Fruit fly (Drosophila melanogaster) whole organism, embryonic: ENCODE measurements around the gene CG31141.

Experiments used
- Atf3 ChIP-seq: fragments of 200-800 bp; sonication (Bioruptor generic); optimal IDR thresholded peaks from 3 replicates; lab custom pipeline; 2016; ENCODE audit warnings: missing biosample characterization, missing genetic modification characterization
- BEAF-32 ChIP-seq: fragments of 200-800 bp; sonication (Bioruptor generic); optimal IDR thresholded peaks from 3 replicates; lab custom pipeline; 2017; ENCODE audit warnings: missing biosample characterization, missing genetic modification characterization, mild to moderate bottlenecking, moderate library complexity, missing genetic modification reagents
- BtbVII ChIP-seq: fragments of 200-800 bp; sonication (Bioruptor generic); optimal IDR thresholded peaks from 3 replicates; lab custom pipeline; 2017; ENCODE audit warnings: missing biosample characterization, mild to moderate bottlenecking, missing genetic modification characterization
- CG10147 ChIP-seq: fragments of 200-800 bp; sonication (Bioruptor generic); optimal IDR thresholded peaks from 2 replicates; lab custom pipeline; 2019; ENCODE audit warnings: missing biosample characterization, mild to moderate bottlenecking, missing genetic modification characterization, moderate library complexity
- CG11504 ChIP-seq: fragments of 200-800 bp; sonication (Bioruptor generic); optimal IDR thresholded peaks from 3 replicates; lab custom pipeline; 2019; ENCODE audit warnings: missing biosample characterization, mild to moderate bottlenecking, missing genetic modification characterization, moderate library complexity
- CG12299 ChIP-seq: fragments of 200-800 bp; sonication (Bioruptor generic); optimal IDR thresholded peaks from 2 replicates; lab custom pipeline; 2018; ENCODE audit warnings: missing biosample characterization, mild to moderate bottlenecking, missing genetic modification characterization
- CG13296 ChIP-seq: fragments of 200-800 bp; sonication (Bioruptor generic); optimal IDR thresholded peaks from 3 replicates; lab custom pipeline; 2018; ENCODE audit warnings: missing biosample characterization, mild to moderate bottlenecking, missing genetic modification characterization
- CG13894 ChIP-seq: fragments of 200-800 bp; sonication (Bioruptor generic); optimal IDR thresholded peaks from 3 replicates; lab custom pipeline; 2018; ENCODE audit warnings: missing biosample characterization, mild to moderate bottlenecking, missing genetic modification characterization, moderate library complexity
- CG14710 ChIP-seq: fragments of 200-800 bp; sonication (Bioruptor generic); optimal IDR thresholded peaks from 3 replicates; lab custom pipeline; 2019; ENCODE audit warnings: missing biosample characterization, mild to moderate bottlenecking, missing genetic modification characterization, moderate library complexity
- CG1529 ChIP-seq: fragments of 200-800 bp; sonication (Bioruptor generic); optimal IDR thresholded peaks from 3 replicates; lab custom pipeline; 2018; ENCODE audit warnings: missing biosample characterization, missing genetic modification characterization
- CG16779 ChIP-seq: fragments of 200-800 bp; sonication (Bioruptor generic); IDR thresholded peaks from 2 replicates; pipeline ENCODE4 v1.3.6; 2022; ENCODE audit warnings: missing biosample characterization, missing genetic modification characterization
- CG16863 ChIP-seq: fragments of 200-800 bp; sonication (Bioruptor generic); optimal IDR thresholded peaks from 3 replicates; lab custom pipeline; 2016; ENCODE audit warnings: missing biosample characterization, missing genetic modification characterization
- CG17568 ChIP-seq: fragments of 200-800 bp; sonication (Bioruptor generic); optimal IDR thresholded peaks from 2 replicates; lab custom pipeline; 2018; ENCODE audit warnings: missing biosample characterization, mild to moderate bottlenecking, missing genetic modification characterization, moderate library complexity
- CG17829 ChIP-seq: fragments of 200-800 bp; optimal IDR thresholded peaks from 2 replicates; lab custom pipeline; 2019; ENCODE audit warnings: missing biosample characterization, mild to moderate bottlenecking, missing genetic modification characterization, moderate library complexity
- CG2712 ChIP-seq: fragments of 200-800 bp; optimal IDR thresholded peaks from 3 replicates; lab custom pipeline; 2019; ENCODE audit warnings: missing biosample characterization, mild to moderate bottlenecking, missing genetic modification characterization, moderate library complexity
- CG34224 ChIP-seq: fragments of 200-800 bp; sonication (Bioruptor generic); IDR thresholded peaks from 3 replicates; pipeline ENCODE4 v1.3.6; 2022; ENCODE audit warnings: missing biosample characterization, missing genetic modification characterization; ENCODE audit not compliant: partially characterized antibody
- CG6813 ChIP-seq: fragments of 200-800 bp; sonication (Bioruptor generic); optimal IDR thresholded peaks from 2 replicates; lab custom pipeline; 2017; ENCODE audit warnings: missing biosample characterization, missing genetic modification characterization, mild to moderate bottlenecking, moderate library complexity, missing genetic modification reagents
- CG6854 ChIP-seq: fragments of 200-800 bp; sonication (Bioruptor generic); optimal IDR thresholded peaks from 3 replicates; lab custom pipeline; 2017; ENCODE audit warnings: missing biosample characterization, mild to moderate bottlenecking, missing genetic modification characterization
- CG8089 ChIP-seq: fragments of 200-800 bp; sonication (Bioruptor generic); optimal IDR thresholded peaks from 3 replicates; lab custom pipeline; 2016; ENCODE audit warnings: missing biosample characterization, missing genetic modification characterization
- Elba2 ChIP-seq: fragments of 200-800 bp; sonication (Bioruptor generic); optimal IDR thresholded peaks from 3 replicates; lab custom pipeline; 2016; ENCODE audit warnings: missing biosample characterization, missing genetic modification characterization
- Hand ChIP-seq: fragments of 200-800 bp; sonication (Bioruptor generic); optimal IDR thresholded peaks from 2 replicates; lab custom pipeline; 2017; ENCODE audit warnings: mild to moderate bottlenecking, missing biosample characterization, missing genetic modification reagents, missing genetic modification characterization
- Hmx ChIP-seq: fragments of 200-800 bp; sonication (Bioruptor generic); optimal IDR thresholded peaks from 2 replicates; lab custom pipeline; 2016; ENCODE audit warnings: missing biosample characterization, missing genetic modification characterization
- Myb ChIP-seq: fragments of 200-800 bp; sonication (Bioruptor generic); optimal IDR thresholded peaks from 2 replicates; lab custom pipeline; 2016; ENCODE audit warnings: missing biosample characterization, missing genetic modification characterization
- NfI ChIP-seq: fragments of 200-800 bp; sonication (Bioruptor generic); optimal IDR thresholded peaks from 3 replicates; lab custom pipeline; 2018; ENCODE audit warnings: missing biosample characterization, mild to moderate bottlenecking, missing genetic modification characterization, moderate library complexity
- PHDP ChIP-seq: fragments of 200-800 bp; sonication (Bioruptor generic); optimal IDR thresholded peaks from 3 replicates; lab custom pipeline; 2018; ENCODE audit warnings: missing biosample characterization, mild to moderate bottlenecking, missing genetic modification characterization, moderate library complexity
- Spps ChIP-seq: fragments of 200-800 bp; sonication (Bioruptor generic); optimal IDR thresholded peaks from 2 replicates; lab custom pipeline; 2018; ENCODE audit warnings: missing biosample characterization, mild to moderate bottlenecking, missing genetic modification characterization
- Sry-δ ChIP-seq: fragments of 200-800 bp; sonication (Bioruptor generic); optimal IDR thresholded peaks from 2 replicates; lab custom pipeline; 2016; ENCODE audit warnings: missing biosample characterization, missing genetic modification characterization
- Xbp1 ChIP-seq: fragments of 200-800 bp; sonication (Bioruptor generic); optimal IDR thresholded peaks from 3 replicates; lab custom pipeline; 2016; ENCODE audit warnings: missing biosample characterization, mild to moderate bottlenecking, missing genetic modification characterization
- cad ChIP-seq: fragments of >200 bp; optimal IDR thresholded peaks from 2 replicates; lab custom pipeline; 2017; ENCODE audit warnings: missing biosample characterization, missing genetic modification characterization
- corto ChIP-seq: fragments of 200-800 bp; sonication (Bioruptor generic); optimal IDR thresholded peaks from 2 replicates; lab custom pipeline; 2016; ENCODE audit warnings: missing biosample characterization, mild to moderate bottlenecking, missing genetic modification characterization, moderate library complexity
- ewg ChIP-seq: fragments of 200-800 bp; sonication (Bioruptor generic); optimal IDR thresholded peaks from 3 replicates; lab custom pipeline; 2017; ENCODE audit warnings: mild to moderate bottlenecking, missing biosample characterization, missing genetic modification reagents, missing genetic modification characterization
- gfzf ChIP-seq: fragments of 200-800 bp; sonication (Bioruptor generic); optimal IDR thresholded peaks from 2 replicates; lab custom pipeline; 2016; ENCODE audit warnings: missing biosample characterization, mild to moderate bottlenecking, missing genetic modification characterization, moderate library complexity
- grau ChIP-seq: fragments of 200-800 bp; optimal IDR thresholded peaks from 3 replicates; lab custom pipeline; 2019; ENCODE audit warnings: missing biosample characterization, mild to moderate bottlenecking, missing genetic modification characterization, moderate library complexity
- gro ChIP-seq: fragments of 200-800 bp; sonication (Bioruptor generic); optimal IDR thresholded peaks from 2 replicates; lab custom pipeline; 2016; ENCODE audit warnings: missing biosample characterization, missing genetic modification characterization
- kay ChIP-seq: fragments of 200-800 bp; sonication (Bioruptor generic); optimal IDR thresholded peaks from 2 replicates; lab custom pipeline; 2016; ENCODE audit warnings: missing biosample characterization, missing genetic modification characterization
- lmd ChIP-seq: fragments of 200-800 bp; sonication (Bioruptor generic); IDR thresholded peaks from 2 replicates; pipeline ENCODE4 v1.3.6; 2022; ENCODE audit warnings: missing biosample characterization, missing genetic modification characterization
- lov ChIP-seq, 2 experiments: fragments of 200-800 bp in 1 of 2; fragments of >200 bp in 1 of 2; sonication (Bioruptor generic) in 1 of 2; IDR thresholded peaks in 1 of 2; optimal IDR thresholded peaks in 1 of 2; 2 replicates in 1 of 2; 3 replicates in 1 of 2; pipeline versions ENCODE4 v1.3.6 to Lab custom; 2017 to 2022; ENCODE audit warnings: missing biosample characterization in 1 of 2, missing genetic modification characterization in 1 of 2
- mld ChIP-seq: fragments of 200-800 bp; sonication (Bioruptor generic); IDR thresholded peaks from 3 replicates; pipeline ENCODE4 v1.3.6; 2022; ENCODE audit warnings: missing biosample characterization, missing genetic modification characterization; ENCODE audit not compliant: partially characterized antibody
- nerfin-2 ChIP-seq: fragments of 200-800 bp; sonication (Bioruptor generic); IDR thresholded peaks from 2 replicates; pipeline ENCODE4 v1.3.6; 2022; ENCODE audit warnings: missing biosample characterization, missing genetic modification characterization; ENCODE audit not compliant: partially characterized antibody
- p53 ChIP-seq: fragments of 200-800 bp; sonication (Bioruptor generic); optimal IDR thresholded peaks from 2 replicates; lab custom pipeline; 2016; ENCODE audit warnings: missing biosample characterization, missing genetic modification characterization
- sc ChIP-seq, 3 experiments: fragments of >200 bp in 2 of 3; fragments of 200-800 bp in 1 of 3; sonication (Bioruptor generic) in 1 of 3; optimal IDR thresholded peaks; 2 replicates in 2 of 3; 3 replicates in 1 of 3; lab custom pipeline; 2017; ENCODE audit warnings: mild to moderate bottlenecking in 1 of 3, missing biosample characterization in 1 of 3, missing genetic modification characterization in 1 of 3, missing genetic modification reagents in 1 of 3
- schlank ChIP-seq: fragments of 200-800 bp; sonication (Bioruptor generic); optimal IDR thresholded peaks from 2 replicates; lab custom pipeline; 2018; ENCODE audit warnings: missing biosample characterization, mild to moderate bottlenecking, missing genetic modification characterization
- sob ChIP-seq: fragments of 200-800 bp; sonication (Bioruptor generic); IDR thresholded peaks from 2 replicates; pipeline ENCODE4 v1.3.6; 2022; ENCODE audit warnings: missing biosample characterization, missing genetic modification characterization
- tna ChIP-seq: fragments of 200-800 bp; sonication (Bioruptor generic); IDR thresholded peaks from 2 replicates; pipeline ENCODE4 v1.3.6; 2022; ENCODE audit warnings: missing biosample characterization, missing genetic modification characterization; ENCODE audit not compliant: partially characterized antibody
- zen ChIP-seq: fragments of 200-800 bp; sonication (Bioruptor generic); optimal IDR thresholded peaks from 3 replicates; lab custom pipeline; 2018; ENCODE audit warnings: missing biosample characterization, mild to moderate bottlenecking, missing genetic modification characterization, moderate library complexity
- zen2 ChIP-seq: fragments of 200-800 bp; sonication (Bioruptor generic); IDR thresholded peaks from 3 replicates; pipeline ENCODE4 v1.3.6; 2022; ENCODE audit warnings: missing biosample characterization, missing genetic modification characterization; ENCODE audit not compliant: partially characterized antibody

Gene CG31141

dm6 chr3R:23922502-23923350, at the start of gene CG31141, which contains the start of gene sba (continued):
- peak; percentile 94 for TF ChIP-seq BEAF-32 (GFP tag; lab: Kevin White, UChicago)
- peak; percentile 4 for TF ChIP-seq Spps (tag; lab: Kevin White, UChicago)
- peak; percentile 26 for TF ChIP-seq CG6854 (GFP tag; lab: Kevin White, UChicago)
- TF ChIP-seq p53 (GFP tag; lab: Kevin White, UChicago) = no peak
- peak; percentile 87 for TF ChIP-seq CG34224 (GFP tag; lab: Robert Waterston, UW)
- TF ChIP-seq CG17568 = peak; percentile 51
- no peak for TF ChIP-seq CG1529 (GFP tag; lab: Kevin White, UChicago)
- peak; percentile 0 for TF ChIP-seq CG2712 (tag; lab: Kevin White, UChicago)
- TF ChIP-seq nerfin-2 = peak; percentile 88
- TF ChIP-seq Myb = peak; percentile 86
- no peak for TF ChIP-seq lov (optimal IDR thresholded peaks at IDR 0.05; lab: Kevin White, UChicago)
- no peak for TF ChIP-seq lov (GFP tag; IDR thresholded peaks at IDR 0.05; lab: Robert Waterston, UW)
- peak; percentile 88 for TF ChIP-seq gfzf
- TF ChIP-seq Sry-δ (GFP tag; lab: Kevin White, UChicago) = peak; percentile 78
- peak; percentile 3 for TF ChIP-seq CG17829
- peak; percentile 72; the same call in 2 of the 3 replicates for TF ChIP-seq mld (GFP tag; lab: Robert Waterston, UW)
- TF ChIP-seq NfI (GFP tag; lab: Kevin White, UChicago) = no peak
- TF ChIP-seq CG13894 (tag; lab: Kevin White, UChicago) = peak; percentile 56
- TF ChIP-seq Hand (GFP tag; lab: Kevin White, UChicago) = peak; percentile 6
- TF ChIP-seq CG12299 (tag; lab: Kevin White, UChicago) = peak; percentile 50
- peak; percentile 86 for TF ChIP-seq zen2 (GFP tag; lab: Robert Waterston, UW)
- TF ChIP-seq CG6813 (GFP tag; lab: Kevin White, UChicago) = no peak
- TF ChIP-seq sob (GFP tag; lab: Robert Waterston, UW) = peak; percentile 41; the same call in 1 of the 2 replicates
- no peak for TF ChIP-seq Hmx
- TF ChIP-seq kay = no peak
- TF ChIP-seq CG13296 (GFP tag; lab: Kevin White, UChicago) = peak; percentile 44
- TF ChIP-seq corto = no peak
- TF ChIP-seq CG10147 (GFP tag; lab: Kevin White, UChicago) = peak; percentile 45
- peak; percentile 27 for TF ChIP-seq PHDP
- TF ChIP-seq CG8089 (GFP tag; lab: Kevin White, UChicago) = no peak
- TF ChIP-seq BtbVII (GFP tag; lab: Kevin White, UChicago) = peak; percentile 9
- TF ChIP-seq grau (tag; lab: Kevin White, UChicago) = peak; percentile 21
- TF ChIP-seq schlank (tag; lab: Kevin White, UChicago) = peak; percentile 2
- TF ChIP-seq cad (GFP tag; lab: Kevin White, UChicago) = peak; percentile 36
- peak; percentile 35 for TF ChIP-seq CG14710
- no peak for TF ChIP-seq sc (optimal IDR thresholded peaks at IDR 0.05; lab: Kevin White, UChicago)
- no peak for TF ChIP-seq sc (GFP tag; optimal IDR thresholded peaks at IDR 0.05; lab: Kevin White, UChicago)
- peak; percentile 0 for TF ChIP-seq Xbp1 (GFP tag; lab: Kevin White, UChicago)
- no peak for TF ChIP-seq Atf3 (GFP tag; lab: Kevin White, UChicago)
- TF ChIP-seq CG11504 (tag; lab: Kevin White, UChicago) = peak; percentile 14
- TF ChIP-seq Elba2 = peak; percentile 93
- TF ChIP-seq lmd (GFP tag; lab: Robert Waterston, UW) = no peak
- peak; percentile 56 for TF ChIP-seq zen (tag; lab: Kevin White, UChicago)
- no peak for TF ChIP-seq ewg (GFP tag; lab: Kevin White, UChicago)
- peak; percentile 78 for TF ChIP-seq tna (GFP tag; lab: Robert Waterston, UW)
- TF ChIP-seq CG16863 = no peak
- peak; percentile 73 for TF ChIP-seq gro (GFP tag; lab: Kevin White, UChicago)
- TF ChIP-seq CG16779 (GFP tag; lab: Robert Waterston, UW) = no peak
